Worm (Caenorhabditis elegans): ENCODE data around the gene Y43F8C.11.

- TF ChIP-seq nhr-11 (tag; optimal IDR thresholded peaks at IDR 0.05) (no peak), nhr-237 (tag; optimal IDR thresholded peaks at IDR 0.05) (no peak), blmp-1 (tag; optimal IDR thresholded peaks at IDR 0.05; ENCODE audit: insufficient read depth) (no peak), ama-1 (optimal IDR thresholded peaks at IDR 0.05) (no peak), zag-1 (tag; optimal IDR thresholded peaks at IDR 0.05) (no peak), lsy-2 (tag; optimal IDR thresholded peaks at IDR 0.05) (no peak), fos-1 (tag; optimal IDR thresholded peaks at IDR 0.05) (peak; percentile 80), sem-4 (tag; optimal IDR thresholded peaks at IDR 0.05) (no peak), egl-27 (tag; optimal IDR thresholded peaks at IDR 0.05) (no peak), unc-55 (GFP tag; optimal IDR thresholded peaks at IDR 0.05) (no peak), nhr-12 (tag; optimal IDR thresholded peaks at IDR 0.05) (no peak), unc-39 (tag; optimal IDR thresholded peaks at IDR 0.05) (no peak)
These were observed 27.5 kb downstream of the Y43F8C.11 start, which contains the start of the genes Y43F8C.13 and ani-3 for ce11 chrV:19697348-19698172.

Measured in whole organism, L2 larva.